Worm (Caenorhabditis elegans): ENCODE data around the gene smc-3.

- TF ChIP-seq med-1 (GFP tag; optimal IDR thresholded peaks at IDR 0.05; ENCODE audit: insufficient read depth) (no peak), tab-1 (GFP tag; IDR thresholded peaks at IDR 0.05) (no peak), flt-1 (GFP tag; IDR thresholded peaks at IDR 0.05) (no peak), cog-1 (tag; optimal IDR thresholded peaks at IDR 0.05) (no peak), ztf-29 (GFP tag; IDR thresholded peaks at IDR 0.05) (no peak), ztf-23 (GFP tag; IDR thresholded peaks at IDR 0.05) (no peak), T22C8.4 (GFP tag; IDR thresholded peaks at IDR 0.05) (no peak)
These were observed 38.8 kb upstream of the smc-3 start, which contains the start of gene Y47D3A.32 for ce11 chrIII:11251718-11252441.
